Fruit fly (Drosophila melanogaster): ENCODE results near the gene Sf3b1.

DNA sequence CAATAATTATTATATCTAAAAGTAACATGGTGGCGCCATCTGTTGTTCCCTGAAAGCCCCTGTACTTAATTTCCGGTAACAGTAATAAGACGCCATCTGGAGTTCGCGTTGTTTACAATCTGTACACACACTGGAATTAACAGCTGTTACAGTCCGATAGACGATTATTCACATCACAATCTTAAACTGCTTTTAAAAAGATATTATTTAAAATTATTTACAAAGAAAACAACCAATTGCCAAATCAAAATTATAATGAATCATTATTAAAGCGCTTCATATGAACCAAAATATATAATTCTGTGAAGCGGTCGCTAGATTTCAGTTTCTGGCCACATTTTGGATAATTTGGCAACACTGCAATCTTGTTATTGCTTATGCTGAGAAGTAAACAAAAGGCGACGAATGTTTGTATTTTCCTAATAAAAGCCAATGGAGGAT is 34.3 kb downstream of the Sf3b1 start, which contains the start of gene CG13689:
- no peak for TF ChIP-seq CG7101 (tag; optimal IDR thresholded peaks at IDR 0.05)
- peak; percentile 50 for TF ChIP-seq toe (GFP tag; optimal IDR thresholded peaks at IDR 0.05)
- no peak for TF ChIP-seq Mnt (GFP tag; optimal IDR thresholded peaks at IDR 0.05)
- no peak for TF ChIP-seq Crg-1 (GFP tag; optimal IDR thresholded peaks at IDR 0.05)
- no peak for TF ChIP-seq cic (GFP tag; optimal IDR thresholded peaks at IDR 0.05)
- TF ChIP-seq CG11617 (GFP tag; optimal IDR thresholded peaks at IDR 0.05), result no peak
- peak; percentile 29 for TF ChIP-seq CG7045 (GFP tag; optimal IDR thresholded peaks at IDR 0.05)
- no peak for TF ChIP-seq CG33017 (tag; optimal IDR thresholded peaks at IDR 0.05)
- TF ChIP-seq pad (GFP tag; optimal IDR thresholded peaks at IDR 0.05), result peak; percentile 14
- TF ChIP-seq kay (GFP tag; ENCODE audit: borderline replicate concordance), result no peak
- peak; percentile 3 for TF ChIP-seq ovo (GFP tag; optimal IDR thresholded peaks at IDR 0.05)
- TF ChIP-seq Hr96 (GFP tag; optimal IDR thresholded peaks at IDR 0.05), result peak; percentile 39
- TF ChIP-seq CG12768 (GFP tag; optimal IDR thresholded peaks at IDR 0.05), result no peak

Data from whole organism, adult.